Fruit fly (Drosophila melanogaster): ENCODE data around the gene TfIIFalpha.

dm6 chr3R:6428935-6429334 lies 48.7 kb downstream of the TfIIFalpha start:
- TF ChIP-seq Clk (GFP tag; optimal IDR thresholded peaks at IDR 0.05) (no peak), CG5204 (GFP tag; optimal IDR thresholded peaks at IDR 0.05) (no peak), CG33017 (tag; optimal IDR thresholded peaks at IDR 0.05) (no peak), bab1 (GFP tag; optimal IDR thresholded peaks at IDR 0.05) (no peak), kay (GFP tag; ENCODE audit: borderline replicate concordance) (no peak), CG14711 (tag; optimal IDR thresholded peaks at IDR 0.05) (no peak), Crg-1 (GFP tag; optimal IDR thresholded peaks at IDR 0.05) (no peak), toe (GFP tag; optimal IDR thresholded peaks at IDR 0.05) (no peak), tj (GFP tag; optimal IDR thresholded peaks at IDR 0.05) (no peak)
